Fruit fly (Drosophila melanogaster) whole organism, embryonic: Measurements from ENCODE around the gene CG43731.

Experiments
- C15 ChIP-seq: fragments of 200-800 bp; sonication (Bioruptor generic); IDR thresholded peaks from 3 replicates; pipeline ENCODE4 v1.3.6; 2022; ENCODE audit warnings: missing biosample characterization, missing genetic modification characterization
- CG11695 ChIP-seq: fragments of 200-800 bp; sonication (Bioruptor generic); IDR thresholded peaks from 3 replicates; pipeline ENCODE4 v1.3.6; 2022; ENCODE audit warnings: missing biosample characterization, missing genetic modification characterization
- CG13424 ChIP-seq: fragments of 200-800 bp; sonication (Bioruptor generic); optimal IDR thresholded peaks from 2 replicates; lab custom pipeline; 2019; ENCODE audit warnings: missing biosample characterization, mild to moderate bottlenecking, missing genetic modification characterization, moderate library complexity
- CG13894 ChIP-seq: fragments of 200-800 bp; sonication (Bioruptor generic); optimal IDR thresholded peaks from 3 replicates; lab custom pipeline; 2018; ENCODE audit warnings: missing biosample characterization, mild to moderate bottlenecking, missing genetic modification characterization, moderate library complexity
- CG14667 ChIP-seq: fragments of 200-800 bp; sonication (Bioruptor generic); IDR thresholded peaks from 2 replicates; pipeline ENCODE4 v1.3.6; 2022; ENCODE audit warnings: missing biosample characterization, missing genetic modification characterization
- CG15269 ChIP-seq: fragments of 200-800 bp; sonication (Bioruptor generic); optimal IDR thresholded peaks from 2 replicates; lab custom pipeline; 2018; ENCODE audit warnings: missing biosample characterization, mild to moderate bottlenecking, missing genetic modification characterization, moderate library complexity
- CG1529 ChIP-seq: fragments of 200-800 bp; sonication (Bioruptor generic); optimal IDR thresholded peaks from 3 replicates; lab custom pipeline; 2018; ENCODE audit warnings: missing biosample characterization, missing genetic modification characterization
- CG15514 ChIP-seq: fragments of 200-800 bp; sonication (Bioruptor generic); optimal IDR thresholded peaks from 3 replicates; lab custom pipeline; 2017; ENCODE audit warnings: missing biosample characterization, missing genetic modification characterization, mild to moderate bottlenecking, moderate library complexity, missing genetic modification reagents
- CG17186 ChIP-seq: fragments of 200-800 bp; sonication (Bioruptor generic); optimal IDR thresholded peaks from 3 replicates; lab custom pipeline; 2017; ENCODE audit warnings: missing biosample characterization, missing genetic modification reagents, missing genetic modification characterization
- CG2129 ChIP-seq: fragments of 200-800 bp; sonication (Bioruptor generic); IDR thresholded peaks from 2 replicates; pipeline ENCODE4 v1.3.6; 2022; ENCODE audit warnings: missing biosample characterization, missing genetic modification characterization; ENCODE audit not compliant: partially characterized antibody
- CG3065 ChIP-seq: fragments of 200-800 bp; sonication (Bioruptor generic); optimal IDR thresholded peaks from 2 replicates; lab custom pipeline; 2016; ENCODE audit warnings: missing biosample characterization, missing genetic modification characterization
- CG3838 ChIP-seq: fragments of 200-800 bp; sonication (Bioruptor generic); optimal IDR thresholded peaks from 3 replicates; lab custom pipeline; 2016; ENCODE audit warnings: missing biosample characterization, missing genetic modification characterization
- CG4282 ChIP-seq: fragments of 200-800 bp; sonication (Bioruptor generic); optimal IDR thresholded peaks from 2 replicates; lab custom pipeline; 2016; ENCODE audit warnings: missing biosample characterization, missing genetic modification characterization
- CG4328 ChIP-seq: fragments of 200-800 bp; sonication (Bioruptor generic); optimal IDR thresholded peaks from 3 replicates; lab custom pipeline; 2017; ENCODE audit warnings: missing biosample characterization, missing genetic modification reagents, missing genetic modification characterization
- CG5953 ChIP-seq: fragments of 200-800 bp; sonication (Bioruptor generic); IDR thresholded peaks from 2 replicates; pipeline ENCODE4 v1.3.6; 2022; ENCODE audit warnings: missing biosample characterization, missing genetic modification characterization
- CG7745 ChIP-seq: fragments of 200-800 bp; sonication (Bioruptor generic); optimal IDR thresholded peaks from 2 replicates; lab custom pipeline; 2018; ENCODE audit warnings: missing biosample characterization, mild to moderate bottlenecking, missing genetic modification characterization, moderate library complexity
- CG7928 ChIP-seq: fragments of 200-800 bp; sonication (Bioruptor generic); optimal IDR thresholded peaks from 2 replicates; lab custom pipeline; 2017; ENCODE audit warnings: missing biosample characterization, mild to moderate bottlenecking, missing genetic modification characterization
- CG7963 ChIP-seq: fragments of 200-800 bp; sonication (Bioruptor generic); IDR thresholded peaks from 3 replicates; pipeline ENCODE4 v1.3.6; 2022; ENCODE audit warnings: missing biosample characterization, missing genetic modification characterization; ENCODE audit not compliant: partially characterized antibody
- CG8290 ChIP-seq, 3 experiments: fragments of 200-800 bp; sonication (Bioruptor generic); optimal IDR thresholded peaks; 2 replicates each; lab custom pipeline; 2016 to 2019; ENCODE audit warnings: missing biosample characterization in 3 of 3, missing genetic modification characterization in 3 of 3, mild to moderate bottlenecking in 2 of 3, moderate library complexity in 1 of 3
- CG8478 ChIP-seq: fragments of >200 bp; optimal IDR thresholded peaks from 2 replicates; lab custom pipeline; 2018
- CG8765 ChIP-seq: fragments of 200-800 bp; sonication (Bioruptor generic); IDR thresholded peaks from 2 replicates; pipeline ENCODE4 v1.3.6; 2022; ENCODE audit warnings: missing biosample characterization, missing genetic modification characterization
- CG9215 ChIP-seq: fragments of 200-800 bp; sonication (Bioruptor generic); IDR thresholded peaks from 2 replicates; pipeline ENCODE4 v1.3.6; 2022; ENCODE audit warnings: missing biosample characterization, missing genetic modification characterization
- Dfd ChIP-seq, 2 experiments: fragments of >200 bp; optimal IDR thresholded peaks; 2 replicates each; lab custom pipeline; 2017; ENCODE audit warnings: missing biosample characterization in 2 of 2, missing genetic modification characterization in 2 of 2
- Dref ChIP-seq: fragments of 200-800 bp; sonication (Bioruptor generic); IDR thresholded peaks from 2 replicates; pipeline ENCODE4 v1.3.6; 2022; ENCODE audit warnings: missing biosample characterization, missing genetic modification characterization
- HLHmδ ChIP-seq: fragments of 200-800 bp; sonication (Bioruptor generic); optimal IDR thresholded peaks from 2 replicates; lab custom pipeline; 2018; ENCODE audit warnings: missing biosample characterization, mild to moderate bottlenecking, missing genetic modification characterization, moderate library complexity
- Hand ChIP-seq: fragments of 200-800 bp; sonication (Bioruptor generic); optimal IDR thresholded peaks from 2 replicates; lab custom pipeline; 2017; ENCODE audit warnings: mild to moderate bottlenecking, missing biosample characterization, missing genetic modification reagents, missing genetic modification characterization
- HmgZ ChIP-seq: fragments of 200-800 bp; sonication (Bioruptor generic); optimal IDR thresholded peaks from 2 replicates; lab custom pipeline; 2018; ENCODE audit warnings: missing biosample characterization, mild to moderate bottlenecking, missing genetic modification characterization
- Kr ChIP-seq: fragments of 200-800 bp; sonication (Bioruptor generic); optimal IDR thresholded peaks from 2 replicates; lab custom pipeline; 2017; ENCODE audit warnings: missing biosample characterization, mild to moderate bottlenecking, missing genetic modification characterization
- Lim3 ChIP-seq: fragments of 200-800 bp; sonication (Bioruptor generic); IDR thresholded peaks from 2 replicates; pipeline ENCODE4 v1.3.6; 2022; ENCODE audit warnings: missing biosample characterization, missing genetic modification characterization
- NC2α ChIP-seq: fragments of 200-800 bp; sonication (Bioruptor generic); optimal IDR thresholded peaks from 2 replicates; lab custom pipeline; 2016; ENCODE audit warnings: missing biosample characterization, missing genetic modification characterization
- Opbp ChIP-seq: fragments of 200-800 bp; sonication (Bioruptor generic); IDR thresholded peaks from 3 replicates; pipeline ENCODE4 v1.3.6; 2022; ENCODE audit warnings: missing biosample characterization, missing genetic modification characterization; ENCODE audit not compliant: partially characterized antibody
- Spps ChIP-seq: fragments of 200-800 bp; sonication (Bioruptor generic); optimal IDR thresholded peaks from 2 replicates; lab custom pipeline; 2018; ENCODE audit warnings: missing biosample characterization, mild to moderate bottlenecking, missing genetic modification characterization
- Sry-β ChIP-seq: fragments of 200-800 bp; sonication (Bioruptor generic); optimal IDR thresholded peaks from 2 replicates; lab custom pipeline; 2018; ENCODE audit warnings: missing biosample characterization, mild to moderate bottlenecking, missing genetic modification characterization, moderate library complexity
- Taf1 ChIP-seq: fragments of 200-800 bp; sonication (Bioruptor generic); IDR thresholded peaks from 2 replicates; pipeline ENCODE4 v1.3.6; 2022; ENCODE audit warnings: missing biosample characterization, missing genetic modification characterization
- YL-1 ChIP-seq: fragments of 200-800 bp; sonication (Bioruptor generic); optimal IDR thresholded peaks from 3 replicates; lab custom pipeline; 2017; ENCODE audit warnings: missing biosample characterization, mild to moderate bottlenecking, missing genetic modification characterization
- ac ChIP-seq: fragments of 200-800 bp; sonication (Bioruptor generic); optimal IDR thresholded peaks from 3 replicates; lab custom pipeline; 2017; ENCODE audit warnings: missing biosample characterization, mild to moderate bottlenecking, missing genetic modification characterization
- ato ChIP-seq: fragments of 200-800 bp; sonication (Bioruptor generic); IDR thresholded peaks from 2 replicates; pipeline ENCODE4 v1.3.6; 2022; ENCODE audit warnings: missing biosample characterization, missing genetic modification characterization; ENCODE audit not compliant: partially characterized antibody
- en ChIP-seq: fragments of 200-800 bp; sonication (Bioruptor generic); optimal IDR thresholded peaks from 2 replicates; lab custom pipeline; 2016; ENCODE audit warnings: missing biosample characterization, missing genetic modification characterization
- fd3F ChIP-seq: fragments of 200-800 bp; sonication (Bioruptor generic); optimal IDR thresholded peaks from 2 replicates; lab custom pipeline; 2018; ENCODE audit warnings: missing biosample characterization, mild to moderate bottlenecking, missing genetic modification characterization, moderate library complexity
- gcm ChIP-seq: fragments of 200-800 bp; sonication (Bioruptor generic); optimal IDR thresholded peaks from 2 replicates; lab custom pipeline; 2019; ENCODE audit warnings: missing biosample characterization, mild to moderate bottlenecking, missing genetic modification characterization, moderate library complexity
- ken ChIP-seq: fragments of 200-800 bp; sonication (Bioruptor generic); IDR thresholded peaks from 3 replicates; pipeline ENCODE4 v1.3.6; 2022; ENCODE audit warnings: missing biosample characterization, missing genetic modification characterization
- salm ChIP-seq: fragments of 200-800 bp; sonication (Bioruptor generic); optimal IDR thresholded peaks from 2 replicates; lab custom pipeline; 2018; ENCODE audit warnings: missing biosample characterization, mild to moderate bottlenecking, missing genetic modification characterization
- sima ChIP-seq: fragments of 200-800 bp; sonication (Bioruptor generic); optimal IDR thresholded peaks from 2 replicates; lab custom pipeline; 2016; ENCODE audit warnings: missing biosample characterization, missing genetic modification characterization
- tap ChIP-seq: fragments of 200-800 bp; optimal IDR thresholded peaks from 3 replicates; lab custom pipeline; 2019; ENCODE audit warnings: missing biosample characterization, mild to moderate bottlenecking, missing genetic modification characterization, moderate library complexity
- tll ChIP-seq, 2 experiments: fragments of 200-800 bp in 1 of 2; fragments of >200 bp in 1 of 2; sonication (Bioruptor generic) in 1 of 2; optimal IDR thresholded peaks; 2 replicates each; lab custom pipeline; 2017 to 2019; ENCODE audit warnings: missing biosample characterization in 2 of 2, missing genetic modification characterization in 2 of 2, mild to moderate bottlenecking in 1 of 2, moderate library complexity in 1 of 2
- tna ChIP-seq: fragments of 200-800 bp; sonication (Bioruptor generic); IDR thresholded peaks from 2 replicates; pipeline ENCODE4 v1.3.6; 2022; ENCODE audit warnings: missing biosample characterization, missing genetic modification characterization; ENCODE audit not compliant: partially characterized antibody
- trh ChIP-seq: fragments of 200-800 bp; sonication (Bioruptor generic); optimal IDR thresholded peaks from 2 replicates; lab custom pipeline; 2016; ENCODE audit warnings: missing biosample characterization, missing genetic modification characterization
- tup ChIP-seq: fragments of 200-800 bp; sonication (Bioruptor generic); optimal IDR thresholded peaks from 2 replicates; lab custom pipeline; 2016; ENCODE audit warnings: missing biosample characterization, mild to moderate bottlenecking, missing genetic modification characterization, moderate library complexity
- unc-4 ChIP-seq: fragments of 200-800 bp; sonication (Bioruptor generic); IDR thresholded peaks from 2 replicates; pipeline ENCODE4 v1.3.6; 2022; ENCODE audit warnings: missing biosample characterization, missing genetic modification characterization; ENCODE audit not compliant: partially characterized antibody

CG43731 gene

dm6 chr2L:19131905-19132402, 30.1 kb downstream of the CG43731 start, which contains the start of the genes AsnRS and DCTN6-p27 (continued):
- TF ChIP-seq CG7745 (tag; lab: Kevin White, UChicago): no peak
- TF ChIP-seq salm (tag; lab: Kevin White, UChicago): peak; percentile 10
- TF ChIP-seq CG8478 (lab: Kevin White, UChicago): no peak
- TF ChIP-seq CG4282: no peak
- TF ChIP-seq CG17186 (GFP tag; lab: Kevin White, UChicago): peak; percentile 30
- TF ChIP-seq HLHmδ (GFP tag; lab: Kevin White, UChicago): no peak
- TF ChIP-seq CG8290 (GFP tag; optimal IDR thresholded peaks at IDR 0.05; lab: Kevin White, UChicago): peak; percentile 16
- peak in 1 of 2 experiments; percentile 37 for TF ChIP-seq CG8290 (tag; optimal IDR thresholded peaks at IDR 0.05; lab: Kevin White, UChicago)
- TF ChIP-seq ken (GFP tag; lab: Robert Waterston, UW): peak; percentile 67; the same call in 2 of the 3 replicates
- TF ChIP-seq CG8765: no peak
- peak; percentile 62 for TF ChIP-seq CG13424 (tag; lab: Kevin White, UChicago)
- TF ChIP-seq CG9215 (GFP tag; lab: Robert Waterston, UW): no peak
- no peak for TF ChIP-seq Dfd (GFP tag; optimal IDR thresholded peaks at IDR 0.05; lab: Kevin White, UChicago)
- TF ChIP-seq ato (GFP tag; lab: Robert Waterston, UW): 0 out of 2 replicates have a peak, but pooled peaks have one; percentile 6
- peak; percentile 12 for TF ChIP-seq NC2α
- no peak; the same call in 1 of the 2 replicates for TF ChIP-seq tna (GFP tag; lab: Robert Waterston, UW)
- no peak for TF ChIP-seq Lim3 (GFP tag; lab: Robert Waterston, UW)
- peak; percentile 72 for TF ChIP-seq CG15514 (GFP tag; lab: Kevin White, UChicago)
- no peak for TF ChIP-seq C15 (GFP tag; lab: Robert Waterston, UW)
- peak; percentile 60; the same call in 1 of the 3 replicates for TF ChIP-seq CG11695 (GFP tag; lab: Robert Waterston, UW)
- peak; percentile 69 for TF ChIP-seq HmgZ
- no peak for TF ChIP-seq CG3065 (GFP tag; lab: Kevin White, UChicago)
- TF ChIP-seq Taf1 (GFP tag; lab: Robert Waterston, UW): no peak
- TF ChIP-seq unc-4 (GFP tag; lab: Robert Waterston, UW): peak; percentile 68
- peak; percentile 72 for TF ChIP-seq YL-1 (GFP tag; lab: Kevin White, UChicago)
- TF ChIP-seq CG14667: peak; percentile 25; the same call in 1 of the 2 replicates
- TF ChIP-seq CG13894 (tag; lab: Kevin White, UChicago): peak; percentile 58
- TF ChIP-seq Kr (GFP tag; lab: Kevin White, UChicago): no peak
- TF ChIP-seq fd3F (GFP tag; lab: Kevin White, UChicago): peak; percentile 56
- peak; percentile 51 for TF ChIP-seq CG4328
- TF ChIP-seq ac (GFP tag; lab: Kevin White, UChicago): peak; percentile 39
- no peak for TF ChIP-seq en (GFP tag; lab: Kevin White, UChicago)
- peak; percentile 47 for TF ChIP-seq CG2129 (GFP tag; lab: Robert Waterston, UW)
- TF ChIP-seq gcm (GFP tag; lab: Kevin White, UChicago): no peak
- no peak for TF ChIP-seq tll (GFP tag; optimal IDR thresholded peaks at IDR 0.05; lab: Kevin White, UChicago)
- peak; percentile 61 for TF ChIP-seq Dref
- TF ChIP-seq CG1529 (GFP tag; lab: Kevin White, UChicago): peak; percentile 18
- no peak for TF ChIP-seq CG3838 (GFP tag; lab: Kevin White, UChicago)
- peak; percentile 1 for TF ChIP-seq Spps (tag; lab: Kevin White, UChicago)
- TF ChIP-seq CG7963 (GFP tag; lab: Robert Waterston, UW): peak; percentile 17; the same call in 1 of the 3 replicates
- TF ChIP-seq tup: peak; percentile 63
- peak; percentile 74 for TF ChIP-seq CG15269
- no peak for TF ChIP-seq tap (tag; lab: Kevin White, UChicago)
- peak; percentile 38 for TF ChIP-seq Hand (GFP tag; lab: Kevin White, UChicago)
- no peak; the same call in 1 of the 3 replicates for TF ChIP-seq Opbp (GFP tag; lab: Robert Waterston, UW)
- TF ChIP-seq CG7928 (GFP tag; lab: Kevin White, UChicago): peak; percentile 13
- peak; percentile 81 for TF ChIP-seq Sry-β (GFP tag; lab: Kevin White, UChicago)
- 0 out of 2 replicates have a peak, but pooled peaks have one; percentile 48 for TF ChIP-seq CG5953 (GFP tag; lab: Robert Waterston, UW)
- TF ChIP-seq trh (GFP tag; lab: Kevin White, UChicago): peak; percentile 40
- TF ChIP-seq sima (GFP tag; lab: Kevin White, UChicago): no peak
